Worm (Caenorhabditis elegans) whole organism, late embryonic: ENCODE measurements around the gene F56F11.1.
A peak's percentile ranks its signal among the peaks of the same experiment; 100 is the strongest.

Source experiments
- C08G9.2 ChIP-seq: sonication (generic microtip); optimal IDR thresholded peaks from 2 replicates; lab custom pipeline; 2016; ENCODE audit warnings: mild to moderate bottlenecking, missing genetic modification characterization, moderate library complexity, missing compliant biosample characterization
- C38D4.7 ChIP-seq: fragments of 200-800 bp; sonication (Bioruptor generic); optimal IDR thresholded peaks from 2 replicates; lab custom pipeline; 2018; ENCODE audit warnings: mild to moderate bottlenecking, missing genetic modification characterization, moderate library complexity, missing compliant biosample characterization
- F13H6.1 ChIP-seq: sonication (generic microtip); optimal IDR thresholded peaks from 2 replicates; lab custom pipeline; 2016; ENCODE audit warnings: missing genetic modification characterization, missing compliant biosample characterization
- K09A11.1 ChIP-seq: sonication (generic microtip); optimal IDR thresholded peaks from 2 replicates; lab custom pipeline; 2017; ENCODE audit warnings: antibody characterized with exemption, mild to moderate bottlenecking, missing genetic modification characterization, missing compliant biosample characterization; ENCODE audit not compliant: insufficient read depth
- Y22D7AL.16 ChIP-seq: sonication (generic microtip); optimal IDR thresholded peaks from 2 replicates; lab custom pipeline; 2016; ENCODE audit warnings: missing genetic modification characterization, missing compliant biosample characterization
- ceh-18 ChIP-seq: sonication (generic microtip); optimal IDR thresholded peaks from 2 replicates; lab custom pipeline; 2016; ENCODE audit warnings: missing genetic modification characterization, missing compliant biosample characterization
- ceh-19 ChIP-seq: fragments of 200-800 bp; sonication (Bioruptor generic); optimal IDR thresholded peaks from 2 replicates; lab custom pipeline; 2018; ENCODE audit warnings: mild to moderate bottlenecking, missing genetic modification characterization, missing compliant biosample characterization
- ceh-2 ChIP-seq: sonication (generic microtip); optimal IDR thresholded peaks from 2 replicates; lab custom pipeline; 2016; ENCODE audit warnings: missing genotype, missing genetic modification characterization, missing compliant biosample characterization
- ceh-22 ChIP-seq: sonication (generic microtip); optimal IDR thresholded peaks from 2 replicates; lab custom pipeline; 2017; ENCODE audit warnings: missing biosample characterization, missing genetic modification characterization
- ceh-24 ChIP-seq: sonication (generic microtip); optimal IDR thresholded peaks from 2 replicates; lab custom pipeline; 2016; ENCODE audit warnings: mild to moderate bottlenecking, missing genetic modification characterization, missing compliant biosample characterization
- ceh-30 ChIP-seq: fragments of 150-350 bp; optimal IDR thresholded peaks from 2 replicates; lab custom pipeline; 2014; ENCODE audit warnings: missing biosample characterization, missing genetic modification characterization
- ceh-31 ChIP-seq: sonication (generic microtip); optimal IDR thresholded peaks from 2 replicates; lab custom pipeline; 2016; ENCODE audit warnings: missing genetic modification characterization, missing compliant biosample characterization
- ceh-34 ChIP-seq: sonication (generic microtip); optimal IDR thresholded peaks from 2 replicates; lab custom pipeline; 2016; ENCODE audit warnings: mild to moderate bottlenecking, missing genetic modification characterization, missing compliant biosample characterization
- ceh-45 ChIP-seq: fragments of 200-800 bp; sonication (Bioruptor generic); IDR thresholded peaks from 2 replicates; pipeline ENCODE4 v1.3.6; 2022; ENCODE audit warnings: missing genetic modification reagents, missing genetic modification characterization, missing compliant biosample characterization
- ceh-48 ChIP-seq: sonication (generic microtip); optimal IDR thresholded peaks from 2 replicates; lab custom pipeline; 2016; ENCODE audit warnings: missing genetic modification characterization, inconsistent platforms, missing compliant biosample characterization
- ceh-6 ChIP-seq: fragments of 200-800 bp; sonication (Bioruptor generic); optimal IDR thresholded peaks from 2 replicates; lab custom pipeline; 2018; ENCODE audit warnings: mild to moderate bottlenecking, missing genetic modification characterization, missing compliant biosample characterization
- elt-2 ChIP-seq: sonication (generic microtip); optimal IDR thresholded peaks from 2 replicates; lab custom pipeline; 2016; ENCODE audit warnings: missing genetic modification reagents, missing genetic modification characterization, missing compliant biosample characterization
- elt-4 ChIP-seq: sonication (generic microtip); optimal IDR thresholded peaks from 2 replicates; lab custom pipeline; 2016; ENCODE audit warnings: missing genetic modification characterization, missing compliant biosample characterization
- eyg-1 ChIP-seq: sonication (generic microtip); optimal IDR thresholded peaks from 2 replicates; lab custom pipeline; 2016; ENCODE audit warnings: missing genotype, missing genetic modification characterization, missing compliant biosample characterization
- fkh-10 ChIP-seq: fragments of 150-350 bp; optimal IDR thresholded peaks from 2 replicates; lab custom pipeline; 2014; ENCODE audit warnings: missing biosample characterization, missing genetic modification reagents, missing genetic modification characterization
- gmeb-2 ChIP-seq: sonication (generic microtip); optimal IDR thresholded peaks from 2 replicates; lab custom pipeline; 2016; ENCODE audit warnings: missing genetic modification characterization, inconsistent platforms, missing compliant biosample characterization
- hlh-13 ChIP-seq: fragments of 200-800 bp; sonication (Bioruptor generic); optimal IDR thresholded peaks from 2 replicates; lab custom pipeline; 2018; ENCODE audit warnings: mild to moderate bottlenecking, missing genetic modification characterization, missing compliant biosample characterization
- hlh-30 ChIP-seq: sonication (generic microtip); optimal IDR thresholded peaks from 2 replicates; lab custom pipeline; 2017; ENCODE audit warnings: antibody characterized with exemption, missing genetic modification characterization, missing compliant biosample characterization; ENCODE audit not compliant: insufficient read depth
- lin-11 ChIP-seq: fragments of 200-800 bp; sonication (Bioruptor generic); optimal IDR thresholded peaks from 2 replicates; lab custom pipeline; 2018; ENCODE audit warnings: mild to moderate bottlenecking, missing genetic modification characterization, missing compliant biosample characterization
- madf-2 ChIP-seq: sonication (generic microtip); optimal IDR thresholded peaks from 2 replicates; lab custom pipeline; 2017; ENCODE audit warnings: missing genetic modification characterization, missing compliant biosample characterization
- nfya-1 ChIP-seq: sonication (generic microtip); optimal IDR thresholded peaks from 2 replicates; lab custom pipeline; 2017; ENCODE audit warnings: missing genetic modification characterization, mild to moderate bottlenecking, missing compliant biosample characterization, antibody characterized with exemption, moderate library complexity
- nhr-232 ChIP-seq: sonication (generic microtip); optimal IDR thresholded peaks from 2 replicates; lab custom pipeline; 2016; ENCODE audit warnings: missing genetic modification characterization, missing compliant biosample characterization
- odd-2 ChIP-seq: sonication (generic microtip); optimal IDR thresholded peaks from 2 replicates; lab custom pipeline; 2017; ENCODE audit warnings: antibody characterized with exemption, mild to moderate bottlenecking, missing genetic modification characterization, missing compliant biosample characterization
- pat-9 ChIP-seq: fragments of 200-800 bp; sonication (Bioruptor generic); optimal IDR thresholded peaks from 2 replicates; lab custom pipeline; 2018; ENCODE audit warnings: mild to moderate bottlenecking, missing genetic modification characterization, moderate library complexity, missing compliant biosample characterization
- pha-2 ChIP-seq: sonication (generic microtip); optimal IDR thresholded peaks from 2 replicates; lab custom pipeline; 2017; ENCODE audit warnings: mild to moderate bottlenecking, missing genetic modification characterization, missing compliant biosample characterization
- pha-4 ChIP-seq: fragments of 150-350 bp; optimal IDR thresholded peaks from 2 replicates; lab custom pipeline; 2018; ENCODE audit warnings: missing biosample characterization, missing genetic modification reagents, missing genetic modification characterization
- pqm-1 ChIP-seq: sonication (generic microtip); optimal IDR thresholded peaks from 2 replicates; lab custom pipeline; 2016; ENCODE audit warnings: missing genetic modification characterization, missing compliant biosample characterization
- pros-1 ChIP-seq: fragments of 150-350 bp; optimal IDR thresholded peaks from 2 replicates; lab custom pipeline; 2014; ENCODE audit warnings: missing biosample characterization, missing genetic modification reagents, missing genetic modification characterization
- ref-2 ChIP-seq: sonication (generic microtip); optimal IDR thresholded peaks from 2 replicates; lab custom pipeline; 2016; ENCODE audit warnings: missing genetic modification characterization, missing compliant biosample characterization
- rnt-1 ChIP-seq: sonication (generic microtip); optimal IDR thresholded peaks from 2 replicates; lab custom pipeline; 2016; ENCODE audit warnings: missing genetic modification characterization, missing compliant biosample characterization
- sox-4 ChIP-seq: sonication (generic microtip); optimal IDR thresholded peaks from 2 replicates; lab custom pipeline; 2017; ENCODE audit warnings: mild to moderate bottlenecking, missing genetic modification characterization, inconsistent platforms, missing compliant biosample characterization
- tbx-2 ChIP-seq: sonication (generic microtip); optimal IDR thresholded peaks from 2 replicates; lab custom pipeline; 2016; ENCODE audit warnings: missing genetic modification characterization, missing compliant biosample characterization
- tbx-7 ChIP-seq: sonication (generic microtip); optimal IDR thresholded peaks from 2 replicates; lab custom pipeline; 2016; ENCODE audit warnings: missing genotype, missing genetic modification characterization, missing compliant biosample characterization
- unc-3 ChIP-seq, 2 experiments: fragments of 200-800 bp in 1 of 2; sonication (Bioruptor generic) in 1 of 2; sonication (generic microtip) in 1 of 2; conservative IDR thresholded peaks in 1 of 2; optimal IDR thresholded peaks in 1 of 2; 2 replicates each; pipeline versions ENCODE4 v1.3.6 to Lab custom; 2016 to 2022; ENCODE audit warnings: missing compliant biosample characterization in 2 of 2, missing genetic modification characterization in 2 of 2, missing genetic modification reagents in 1 of 2
- unc-42 ChIP-seq: sonication (generic microtip); optimal IDR thresholded peaks from 2 replicates; lab custom pipeline; 2016; ENCODE audit warnings: missing genotype, missing genetic modification characterization, missing compliant biosample characterization
- unc-55 ChIP-seq: sonication (generic microtip); optimal IDR thresholded peaks from 2 replicates; lab custom pipeline; 2017; ENCODE audit warnings: missing biosample characterization, missing genetic modification reagents, missing genetic modification characterization
- unc-86 ChIP-seq: sonication (generic microtip); optimal IDR thresholded peaks from 2 replicates; lab custom pipeline; 2016; ENCODE audit warnings: missing genetic modification characterization, missing compliant biosample characterization
- zip-5 ChIP-seq: sonication (generic microtip); optimal IDR thresholded peaks from 2 replicates; lab custom pipeline; 2016; ENCODE audit warnings: missing genetic modification characterization, missing compliant biosample characterization

The F56F11.1 gene

DNA sequence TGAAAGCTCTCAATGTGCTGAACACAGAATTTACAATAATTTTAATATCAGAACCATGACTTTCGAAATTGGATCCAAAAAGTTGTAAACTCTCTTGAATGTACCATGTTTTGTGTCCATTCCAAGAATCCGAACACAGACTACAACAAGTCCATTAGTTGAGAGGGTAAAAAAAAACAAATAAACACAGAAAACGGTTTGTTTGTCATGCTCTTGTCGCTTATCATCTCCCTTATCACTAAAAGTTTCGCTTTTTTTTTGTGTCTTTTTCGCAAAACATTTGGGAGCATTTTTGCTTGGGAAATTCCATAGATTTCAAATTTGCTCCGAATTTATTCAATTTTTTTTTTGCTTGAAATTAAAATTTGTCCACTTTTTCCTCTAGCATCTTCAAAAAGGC is 22.0 kb upstream of the F56F11.1 start:
- peak; percentile 17 for TF ChIP-seq elt-2 (tag; lab: Kevin White, UChicago)
- no peak for TF ChIP-seq Y22D7AL.16 (tag; lab: Kevin White, UChicago)

DNA sequence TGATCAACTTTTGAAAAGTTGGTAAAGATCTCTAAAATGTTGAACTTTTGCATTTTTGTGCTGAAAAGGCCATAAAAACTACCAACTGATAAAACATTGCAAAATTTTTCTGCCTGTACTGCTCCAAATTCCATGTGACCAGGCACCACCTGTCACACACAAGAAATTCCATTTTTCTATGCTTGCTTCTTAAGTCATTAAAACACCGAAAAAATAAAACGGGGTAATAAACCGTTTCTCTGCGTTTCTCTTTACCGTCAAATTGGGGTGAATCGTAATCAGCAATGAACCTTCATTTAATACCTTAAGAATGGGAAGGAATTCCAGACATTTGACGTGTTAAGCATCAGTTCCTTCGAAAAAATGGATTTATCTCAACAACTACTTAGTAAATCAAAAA is 21.3 kb upstream of the F56F11.1 start:
- no peak for TF ChIP-seq unc-55 (GFP tag; lab: Kevin White, UChicago)
- no peak for TF ChIP-seq pha-2 (tag; lab: Kevin White, UChicago)
- no peak for TF ChIP-seq F13H6.1 (tag; lab: Kevin White, UChicago)
- no peak for TF ChIP-seq hlh-13

DNA sequence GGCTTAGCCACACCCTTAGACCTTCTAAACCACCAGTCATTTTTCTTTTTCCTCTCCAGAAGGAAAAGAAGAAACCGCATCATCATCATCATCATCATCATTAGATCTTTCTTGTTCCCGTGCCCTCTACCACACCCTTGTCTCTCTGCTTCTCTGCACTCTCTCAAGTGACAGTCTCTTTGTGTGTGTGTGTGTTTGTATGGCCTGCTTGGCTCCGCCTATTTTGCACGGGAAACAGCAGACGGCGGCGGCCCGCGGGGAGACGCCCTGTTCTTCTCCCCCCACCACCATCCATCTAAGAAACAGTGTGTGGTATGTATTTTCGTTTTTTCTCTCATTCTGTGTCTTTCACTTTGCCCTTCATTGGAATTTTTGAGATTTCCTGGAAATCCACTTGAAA is 19.7 kb upstream of the F56F11.1 start:
- TF ChIP-seq ceh-22 (tag; lab: Kevin White, UChicago) (no peak), elt-2 (tag; lab: Kevin White, UChicago) (no peak), rnt-1 (tag; lab: Kevin White, UChicago) (peak; percentile 60), hlh-30 (peak; percentile 29), elt-4 (tag; lab: Kevin White, UChicago) (no peak), ref-2 (tag; lab: Kevin White, UChicago) (peak; percentile 69), nfya-1 (tag; lab: Kevin White, UChicago) (peak; percentile 41), pha-4 (tag; lab: Kevin White, UChicago) (no peak), F13H6.1 (tag; lab: Kevin White, UChicago) (peak; percentile 34), tbx-2 (tag; lab: Kevin White, UChicago) (peak; percentile 39), ceh-45 (GFP tag; lab: Robert Waterston, UW) (no peak), ceh-31 (tag; lab: Kevin White, UChicago) (peak; percentile 28)

DNA sequence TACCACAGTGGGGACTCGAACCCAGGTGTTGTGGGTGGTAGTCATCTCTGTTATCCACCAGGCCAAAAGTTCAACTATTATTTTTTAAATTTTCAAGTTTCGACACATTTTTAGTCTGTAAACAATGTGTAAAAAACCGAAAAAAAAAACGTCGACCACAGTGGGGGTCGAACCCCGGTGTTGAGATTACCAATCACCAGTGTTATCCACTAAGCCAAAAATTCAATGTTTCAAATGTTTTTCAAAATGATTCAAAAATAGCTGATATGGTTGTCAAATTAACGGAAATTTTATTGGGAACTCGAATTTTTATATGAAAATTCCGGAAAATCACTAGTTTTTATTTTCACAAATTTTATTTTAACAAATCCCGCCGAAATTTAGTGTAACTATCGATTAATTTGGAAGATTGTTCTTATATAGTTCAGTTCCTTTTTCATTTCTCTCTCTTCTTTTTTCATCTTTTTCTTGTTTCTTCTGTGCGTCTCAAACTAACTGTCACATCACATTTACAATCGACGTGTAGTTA is 18.4 kb upstream of the F56F11.1 start:
- TF ChIP-seq ceh-31 (tag; lab: Kevin White, UChicago) (no peak), lin-11 (tag; lab: Kevin White, UChicago) (no peak), ceh-6 (no peak), nfya-1 (tag; lab: Kevin White, UChicago) (no peak), ceh-34 (tag; lab: Kevin White, UChicago) (no peak), madf-2 (no peak), zip-5 (tag; lab: Kevin White, UChicago) (no peak), sox-4 (tag; lab: Kevin White, UChicago) (no peak), unc-3 (GFP tag; conservative IDR thresholded peaks at IDR 0.05; lab: Robert Waterston, UW) (no peak), unc-3 (tag; optimal IDR thresholded peaks at IDR 0.05; lab: Kevin White, UChicago) (no peak), K09A11.1 (no peak), unc-86 (tag; lab: Kevin White, UChicago) (no peak), unc-42 (no peak), gmeb-2 (tag; lab: Kevin White, UChicago) (no peak), eyg-1 (tag; lab: Kevin White, UChicago) (no peak), pqm-1 (tag; lab: Kevin White, UChicago) (no peak)

DNA sequence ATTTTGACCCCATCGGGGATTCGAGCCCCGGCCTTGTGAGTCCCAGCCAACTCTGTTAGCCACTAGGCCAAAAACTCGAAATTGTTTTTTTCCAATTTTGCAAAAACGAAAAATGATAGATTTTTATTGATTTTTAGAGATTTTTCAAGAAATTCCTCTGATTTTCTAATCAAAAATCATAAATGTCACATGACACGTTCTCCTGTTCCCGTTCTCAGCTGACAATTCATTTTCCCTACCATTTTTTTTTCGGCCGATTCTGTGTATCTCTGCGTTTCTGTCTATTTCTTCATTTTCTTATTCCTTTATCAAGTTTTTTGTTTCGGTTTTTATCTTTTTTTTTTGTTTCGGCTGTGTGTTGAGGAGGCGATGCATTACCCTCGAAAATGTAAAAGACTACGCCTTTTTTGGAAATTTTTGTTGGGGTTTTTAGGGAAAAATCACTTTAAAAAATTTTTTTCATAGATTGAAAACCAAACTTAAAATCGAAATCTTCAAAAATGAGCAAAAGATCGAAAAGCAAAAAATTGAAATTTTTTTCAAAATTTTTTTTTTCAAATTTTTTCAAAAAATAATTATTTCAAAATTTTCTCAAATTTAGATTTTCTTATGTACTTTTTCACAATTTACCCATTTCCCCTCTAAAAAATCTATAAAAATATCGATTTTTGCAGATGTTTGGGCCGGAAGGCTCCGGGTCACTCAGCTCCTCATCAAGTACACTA is 17.2 kb upstream of the F56F11.1 start, which contains the start of gene klf-1:
TSS of gene klf-1 (plus strand) at position 675 of the 725 bp plus-strand sequence.
- TF ChIP-seq C38D4.7 (GFP tag; lab: Kevin White, UChicago): no peak
- TF ChIP-seq pros-1 (tag; lab: Kevin White, UChicago): no peak
- TF ChIP-seq ceh-48: no peak
- TF ChIP-seq ceh-45 (GFP tag; lab: Robert Waterston, UW): no peak
- TF ChIP-seq tbx-7 (tag; lab: Kevin White, UChicago): no peak
- TF ChIP-seq fkh-10: no peak
- no peak for TF ChIP-seq odd-2 (tag; lab: Kevin White, UChicago)
- no peak for TF ChIP-seq ceh-24 (tag; lab: Kevin White, UChicago)
- TF ChIP-seq ceh-19 (GFP tag; lab: Kevin White, UChicago): no peak
- TF ChIP-seq ceh-30 (tag; lab: Kevin White, UChicago): no peak
- no peak for TF ChIP-seq nhr-232 (tag; lab: Kevin White, UChicago)
- TF ChIP-seq ceh-18 (tag; lab: Kevin White, UChicago): no peak
- no peak for TF ChIP-seq ceh-2
- no peak for TF ChIP-seq C08G9.2 (tag; lab: Kevin White, UChicago)
- no peak for TF ChIP-seq pat-9 (tag; lab: Kevin White, UChicago)
- TF ChIP-seq unc-86 (tag; lab: Kevin White, UChicago): no peak
- TF ChIP-seq unc-55 (GFP tag; lab: Kevin White, UChicago): no peak
- no peak for TF ChIP-seq sox-4 (tag; lab: Kevin White, UChicago)
